Worm (Caenorhabditis elegans): Measurements from ENCODE around the gene col-157.

col-157 gene

ce11 chrV:11528633-11529327, 44.9 kb downstream of the col-157 start:
- TF ChIP-seq him-1 (tag; optimal IDR thresholded peaks at IDR 0.05) (no peak), W03F9.2 (tag; optimal IDR thresholded peaks at IDR 0.05) (no peak), dao-5 (tag; optimal IDR thresholded peaks at IDR 0.05) (no peak)

ce11 chrV:11529541-11529940, 45.7 kb downstream of the col-157 start:
- no peak for TF ChIP-seq him-1 (tag; optimal IDR thresholded peaks at IDR 0.05)
- no peak for TF ChIP-seq W03F9.2 (tag; optimal IDR thresholded peaks at IDR 0.05)
- TF ChIP-seq dao-5 (tag; optimal IDR thresholded peaks at IDR 0.05): no peak

- TF ChIP-seq him-1 (tag; optimal IDR thresholded peaks at IDR 0.05) (no peak), W03F9.2 (tag; optimal IDR thresholded peaks at IDR 0.05) (no peak), dao-5 (tag; optimal IDR thresholded peaks at IDR 0.05) (no peak)
Observed at ce11 chrV:11531100-11531499, 47.3 kb downstream of the col-157 start.

ce11 chrV:11531831-11532534, 48.1 kb downstream of the col-157 start:
- TF ChIP-seq him-1 (tag; optimal IDR thresholded peaks at IDR 0.05) (no peak), W03F9.2 (tag; optimal IDR thresholded peaks at IDR 0.05) (peak; percentile 23), dao-5 (tag; optimal IDR thresholded peaks at IDR 0.05) (peak; percentile 43)

DNA sequence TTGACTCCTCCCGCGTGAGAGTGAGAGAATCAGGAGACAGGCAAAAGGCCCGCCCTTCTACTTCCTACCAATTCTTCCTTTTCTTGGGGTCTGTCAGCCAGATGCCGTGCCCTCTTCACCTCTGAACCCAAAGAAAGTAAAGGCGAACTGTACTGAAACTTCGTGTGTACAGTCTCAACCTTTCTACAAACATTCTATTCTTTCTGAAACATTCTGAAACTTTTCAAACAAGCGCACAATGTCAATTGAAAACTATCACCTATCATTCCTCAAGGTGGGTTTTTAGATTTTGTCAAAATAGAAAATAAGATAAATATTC, 48.7 kb downstream of the col-157 start:
- TF ChIP-seq W03F9.2 (tag; optimal IDR thresholded peaks at IDR 0.05) (no peak), him-1 (tag; optimal IDR thresholded peaks at IDR 0.05) (no peak), dao-5 (tag; optimal IDR thresholded peaks at IDR 0.05) (no peak)

DNA sequence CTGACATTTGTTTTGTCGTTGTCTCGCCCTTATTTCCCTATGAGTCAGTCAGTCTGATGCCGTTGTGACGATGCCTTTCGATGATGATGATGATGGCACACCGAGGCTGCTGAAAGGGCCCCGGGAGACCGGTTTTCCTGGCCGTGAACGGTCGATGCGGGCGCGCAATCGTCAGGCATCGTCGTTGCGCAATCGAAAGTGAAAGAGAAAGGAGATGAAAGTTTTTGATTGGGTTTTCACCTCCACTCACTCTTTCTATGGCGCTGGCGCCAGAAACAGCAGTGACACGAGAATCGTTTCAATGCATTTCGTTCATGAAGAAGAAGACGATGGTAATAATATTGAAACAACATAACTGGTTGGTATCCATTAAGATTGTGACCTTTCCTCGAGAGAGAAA, 49.1 kb downstream of the col-157 start:
- TF ChIP-seq dao-5 (tag; optimal IDR thresholded peaks at IDR 0.05) (no peak), him-1 (tag; optimal IDR thresholded peaks at IDR 0.05) (no peak), W03F9.2 (tag; optimal IDR thresholded peaks at IDR 0.05) (no peak)

DNA sequence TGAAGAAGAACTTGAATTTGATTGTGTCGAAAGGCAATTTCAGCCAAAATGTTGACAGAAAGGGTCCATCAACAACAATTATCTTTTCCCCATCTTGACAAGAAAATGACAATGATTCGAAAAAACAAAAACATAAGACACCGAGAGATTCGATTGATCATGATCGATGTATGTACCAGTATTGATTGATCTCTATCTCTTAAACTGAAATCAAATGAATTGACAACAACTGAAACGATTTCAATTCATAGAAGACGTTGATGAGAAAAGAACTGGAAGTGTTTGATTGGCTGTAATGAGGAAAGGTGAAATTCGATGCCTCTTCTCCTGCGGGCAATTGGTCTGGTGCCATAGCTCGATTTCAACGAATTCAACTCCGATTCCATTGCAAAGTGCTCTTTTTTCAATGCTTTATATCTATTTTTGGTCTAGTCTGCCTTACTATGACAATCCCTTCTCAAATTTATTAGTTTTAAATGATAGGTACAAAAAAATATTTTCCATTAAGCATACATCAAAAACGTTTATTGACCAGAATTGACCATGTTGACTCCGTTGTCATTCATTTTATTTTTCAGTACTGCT, 49.6 kb downstream of the col-157 start:
- TF ChIP-seq him-1 (tag; optimal IDR thresholded peaks at IDR 0.05) (no peak), W03F9.2 (tag; optimal IDR thresholded peaks at IDR 0.05) (no peak), dao-5 (tag; optimal IDR thresholded peaks at IDR 0.05) (no peak)
